Worm (Caenorhabditis elegans) whole organism, mixed stage, embryonic: ENCODE data around the gene C44B11.1.

Experiments used
- M03D4.4 ChIP-seq: sonication (generic microtip); optimal IDR thresholded peaks from 2 replicates; lab custom pipeline; 2017; ENCODE audit warnings: mild to moderate bottlenecking, missing genetic modification characterization, missing compliant biosample characterization
- elt-1 ChIP-seq: sonication (generic microtip); optimal IDR thresholded peaks from 2 replicates; lab custom pipeline; 2017; ENCODE audit warnings: missing genetic modification characterization, mild to moderate bottlenecking, missing compliant biosample characterization, antibody characterized with exemption, moderate library complexity, borderline replicate concordance; ENCODE audit not compliant: insufficient read depth
- elt-3 ChIP-seq: fragments of 150-350 bp; optimal IDR thresholded peaks from 2 replicates; lab custom pipeline; 2014; ENCODE audit warnings: missing biosample characterization, missing genetic modification characterization
- lin-13 ChIP-seq: fragments of 150-350 bp; optimal IDR thresholded peaks from 2 replicates; lab custom pipeline; 2014; ENCODE audit warnings: missing biosample characterization, missing genetic modification characterization
- nhr-237 ChIP-seq: fragments of 150-350 bp; optimal IDR thresholded peaks from 2 replicates; lab custom pipeline; 2014; ENCODE audit warnings: missing biosample characterization, missing genetic modification characterization
- nhr-28 ChIP-seq: fragments of 150-350 bp; optimal IDR thresholded peaks from 2 replicates; lab custom pipeline; 2014; ENCODE audit warnings: missing biosample characterization, missing genetic modification characterization
- snpc-4 ChIP-seq: fragments of 150-350 bp; optimal IDR thresholded peaks from 2 replicates; lab custom pipeline; 2014; ENCODE audit warnings: missing biosample characterization, missing genetic modification characterization

ce11 chrIII:3188564-3188963, 33.5 kb downstream of the C44B11.1 start:
- TF ChIP-seq M03D4.4 (tag; lab: Kevin White, UChicago) (no peak), elt-3 (no peak), nhr-237 (no peak), snpc-4 (tag; lab: Kevin White, UChicago) (no peak), elt-1 (tag; lab: Kevin White, UChicago) (no peak), lin-13 (tag; lab: Kevin White, UChicago) (no peak), nhr-28 (tag; lab: Kevin White, UChicago) (no peak)
